Worm (Caenorhabditis elegans) whole organism, mixed stage, embryonic: Measurements from ENCODE around the gene srx-46.

ENCODE experiments used
- bed-3 ChIP-seq: fragments of 200-800 bp; sonication (Bioruptor generic); optimal IDR thresholded peaks from 3 replicates; lab custom pipeline; 2018; ENCODE audit warnings: mild to moderate bottlenecking, missing genetic modification characterization, moderate library complexity, missing compliant biosample characterization
- blmp-1 ChIP-seq: fragments of 150-350 bp; optimal IDR thresholded peaks from 2 replicates; lab custom pipeline; 2014; ENCODE audit warnings: missing biosample characterization, missing genetic modification characterization
- ceh-39 ChIP-seq: fragments of 150-350 bp; optimal IDR thresholded peaks from 2 replicates; lab custom pipeline; 2014; ENCODE audit warnings: missing biosample characterization, missing genetic modification characterization
- ceh-43 ChIP-seq: fragments of 200-800 bp; sonication (Bioruptor generic); optimal IDR thresholded peaks from 2 replicates; lab custom pipeline; 2018; ENCODE audit warnings: mild to moderate bottlenecking, missing genetic modification characterization, moderate library complexity, missing compliant biosample characterization
- ceh-83 ChIP-seq: fragments of 200-800 bp; sonication (Bioruptor generic); optimal IDR thresholded peaks from 2 replicates; lab custom pipeline; 2018; ENCODE audit warnings: mild to moderate bottlenecking, missing genetic modification characterization, missing compliant biosample characterization
- ces-1 ChIP-seq: fragments of 150-350 bp; optimal IDR thresholded peaks from 2 replicates; lab custom pipeline; 2014; ENCODE audit warnings: missing biosample characterization, missing genetic modification reagents, missing genetic modification characterization
- drap-1 ChIP-seq: fragments of 200-800 bp; sonication (Bioruptor generic); optimal IDR thresholded peaks from 3 replicates; lab custom pipeline; 2018; ENCODE audit warnings: mild to moderate bottlenecking, missing genetic modification characterization, missing compliant biosample characterization
- elt-1 ChIP-seq: sonication (generic microtip); optimal IDR thresholded peaks from 2 replicates; lab custom pipeline; 2017; ENCODE audit warnings: missing genetic modification characterization, mild to moderate bottlenecking, missing compliant biosample characterization, antibody characterized with exemption, moderate library complexity, borderline replicate concordance; ENCODE audit not compliant: insufficient read depth
- elt-3 ChIP-seq: fragments of 150-350 bp; optimal IDR thresholded peaks from 2 replicates; lab custom pipeline; 2014; ENCODE audit warnings: missing biosample characterization, missing genetic modification characterization
- flh-1 ChIP-seq: fragments of 200-800 bp; sonication (Bioruptor generic); optimal IDR thresholded peaks from 2 replicates; lab custom pipeline; 2018; ENCODE audit warnings: mild to moderate bottlenecking, missing genetic modification characterization, moderate library complexity, missing compliant biosample characterization
- hlh-1 ChIP-seq: fragments of 150-350 bp; optimal IDR thresholded peaks from 2 replicates; lab custom pipeline; 2014; ENCODE audit warnings: missing biosample characterization, missing genetic modification reagents, missing genetic modification characterization
- lin-13 ChIP-seq: fragments of 150-350 bp; optimal IDR thresholded peaks from 2 replicates; lab custom pipeline; 2014; ENCODE audit warnings: missing biosample characterization, missing genetic modification characterization
- lin-32 ChIP-seq: fragments of 200-800 bp; sonication (Bioruptor generic); optimal IDR thresholded peaks from 2 replicates; lab custom pipeline; 2018; ENCODE audit warnings: mild to moderate bottlenecking, missing genetic modification characterization, missing compliant biosample characterization
- lsy-2 ChIP-seq: fragments of 150-350 bp; optimal IDR thresholded peaks from 2 replicates; lab custom pipeline; 2014; ENCODE audit warnings: missing biosample characterization, missing genetic modification characterization
- mab-5 ChIP-seq: fragments of 150-350 bp; optimal IDR thresholded peaks from 2 replicates; lab custom pipeline; 2014; ENCODE audit warnings: missing biosample characterization, missing genetic modification characterization
- mep-1 ChIP-seq: fragments of 150-350 bp; optimal IDR thresholded peaks from 2 replicates; lab custom pipeline; 2017; ENCODE audit warnings: missing biosample characterization, missing genetic modification reagents, missing genetic modification characterization, inconsistent platforms
- mls-2 ChIP-seq: sonication (generic microtip); optimal IDR thresholded peaks from 2 replicates; lab custom pipeline; 2016; ENCODE audit warnings: mild to moderate bottlenecking, missing genetic modification characterization, moderate library complexity, missing compliant biosample characterization
- nhr-12 ChIP-seq: fragments of 150-350 bp; optimal IDR thresholded peaks from 2 replicates; lab custom pipeline; 2014; ENCODE audit warnings: missing biosample characterization, missing genetic modification characterization
- nhr-2 ChIP-seq: fragments of 150-350 bp; optimal IDR thresholded peaks from 2 replicates; lab custom pipeline; 2014; ENCODE audit warnings: missing biosample characterization, missing genetic modification characterization
- nhr-237 ChIP-seq: fragments of 150-350 bp; optimal IDR thresholded peaks from 2 replicates; lab custom pipeline; 2014; ENCODE audit warnings: missing biosample characterization, missing genetic modification characterization
- nhr-28 ChIP-seq: fragments of 150-350 bp; optimal IDR thresholded peaks from 2 replicates; lab custom pipeline; 2014; ENCODE audit warnings: missing biosample characterization, missing genetic modification characterization
- nhr-76 ChIP-seq: sonication (generic microtip); optimal IDR thresholded peaks from 2 replicates; lab custom pipeline; 2017; ENCODE audit warnings: missing biosample characterization, missing genetic modification characterization
- snpc-4 ChIP-seq: fragments of 150-350 bp; optimal IDR thresholded peaks from 2 replicates; lab custom pipeline; 2014; ENCODE audit warnings: missing biosample characterization, missing genetic modification characterization
- sptf-1 ChIP-seq: sonication (generic microtip); optimal IDR thresholded peaks from 2 replicates; lab custom pipeline; 2017; ENCODE audit warnings: mild to moderate bottlenecking, missing genetic modification characterization, moderate library complexity, missing compliant biosample characterization
- unc-120 ChIP-seq: sonication (generic microtip); optimal IDR thresholded peaks from 2 replicates; lab custom pipeline; 2017; ENCODE audit warnings: missing genetic modification characterization, missing compliant biosample characterization; ENCODE audit not compliant: poor library complexity, severe bottlenecking
- unc-39 ChIP-seq: fragments of 150-350 bp; optimal IDR thresholded peaks from 2 replicates; lab custom pipeline; 2014; ENCODE audit warnings: missing biosample characterization, missing genetic modification characterization
- zip-8 ChIP-seq: fragments of 150-350 bp; optimal IDR thresholded peaks from 2 replicates; lab custom pipeline; 2014; ENCODE audit warnings: missing biosample characterization, missing genetic modification characterization
- ztf-11 ChIP-seq: fragments of 150-350 bp; optimal IDR thresholded peaks from 2 replicates; lab custom pipeline; 2014; ENCODE audit warnings: missing biosample characterization, missing genetic modification characterization

Gene srx-46

ce11 chrV:9356345-9356744 lies 3.3 kb downstream of the srx-46 start, which contains the start of gene ttr-49:
Gene ttr-49, minus strand, starts transcription at chrV:9356515.
- TF ChIP-seq nhr-237 (tag; lab: Kevin White, UChicago): no peak
- TF ChIP-seq unc-120 (tag; lab: Kevin White, UChicago): no peak
- TF ChIP-seq nhr-76 (tag; lab: Kevin White, UChicago): no peak
- no peak for TF ChIP-seq ceh-43 (GFP tag; lab: Kevin White, UChicago)
- TF ChIP-seq elt-1 (tag; lab: Kevin White, UChicago): no peak
- TF ChIP-seq lin-32 (GFP tag; lab: Kevin White, UChicago): no peak
- TF ChIP-seq lsy-2 (tag; lab: Kevin White, UChicago): no peak
- no peak for TF ChIP-seq snpc-4 (tag; lab: Kevin White, UChicago)
- no peak for TF ChIP-seq lin-13 (tag; lab: Kevin White, UChicago)
- TF ChIP-seq ceh-83 (GFP tag; lab: Kevin White, UChicago): no peak
- no peak for TF ChIP-seq flh-1 (GFP tag; lab: Kevin White, UChicago)
- no peak for TF ChIP-seq mep-1 (tag; lab: Kevin White, UChicago)

ce11 chrV:9359674-9360073 lies 6.6 kb downstream of the srx-46 start, which contains the start of gene gpa-3:
Gene gpa-3, minus strand, starts transcription at chrV:9359774.
- TF ChIP-seq nhr-237 (tag; lab: Kevin White, UChicago) (no peak), snpc-4 (tag; lab: Kevin White, UChicago) (no peak), elt-3 (no peak), ces-1 (no peak), nhr-2 (tag; lab: Kevin White, UChicago) (no peak), nhr-28 (tag; lab: Kevin White, UChicago) (no peak), zip-8 (no peak)

ce11 chrV:9370986-9371385 lies 17.9 kb downstream of the srx-46 start, which contains the start of gene E02C12.6:
Gene E02C12.6, minus strand, starts transcription at chrV:9371086.
- TF ChIP-seq unc-120 (tag; lab: Kevin White, UChicago) (no peak), hlh-1 (tag; lab: Kevin White, UChicago) (no peak)

- no peak for TF ChIP-seq ceh-43 (GFP tag; lab: Kevin White, UChicago)
These were observed 20.4 kb downstream of the srx-46 start, which contains the start of gene E02C12.8 for ce11 chrV:9373473-9373872. Gene E02C12.8, minus strand, starts transcription at chrV:9373613.

ce11 chrV:9375378-9375777 lies 22.3 kb downstream of the srx-46 start, which contains the start of gene E02C12.9:
Gene E02C12.9, minus strand, starts transcription at chrV:9375478.
- TF ChIP-seq ztf-11 (tag; lab: Kevin White, UChicago) (no peak), bed-3 (GFP tag; lab: Kevin White, UChicago) (no peak), sptf-1 (no peak), nhr-237 (tag; lab: Kevin White, UChicago) (no peak), snpc-4 (tag; lab: Kevin White, UChicago) (no peak), nhr-76 (tag; lab: Kevin White, UChicago) (no peak), mls-2 (no peak), ces-1 (no peak), unc-39 (tag; lab: Kevin White, UChicago) (no peak), blmp-1 (tag; lab: Kevin White, UChicago) (no peak), ceh-39 (tag; lab: Kevin White, UChicago) (no peak), lsy-2 (tag; lab: Kevin White, UChicago) (no peak), mep-1 (tag; lab: Kevin White, UChicago) (no peak)

- TF ChIP-seq nhr-2 (tag; lab: Kevin White, UChicago) (no peak), unc-120 (tag; lab: Kevin White, UChicago) (no peak), bed-3 (GFP tag; lab: Kevin White, UChicago) (no peak), ceh-39 (tag; lab: Kevin White, UChicago) (no peak), drap-1 (GFP tag; lab: Kevin White, UChicago) (no peak), nhr-76 (tag; lab: Kevin White, UChicago) (no peak), hlh-1 (tag; lab: Kevin White, UChicago) (no peak), mab-5 (tag; lab: Kevin White, UChicago) (no peak), elt-3 (no peak), ztf-11 (tag; lab: Kevin White, UChicago) (no peak), zip-8 (no peak), blmp-1 (tag; lab: Kevin White, UChicago) (no peak), nhr-12 (tag; lab: Kevin White, UChicago) (no peak), nhr-237 (tag; lab: Kevin White, UChicago) (no peak), flh-1 (GFP tag; lab: Kevin White, UChicago) (no peak), unc-39 (tag; lab: Kevin White, UChicago) (no peak), mls-2 (no peak), lin-32 (GFP tag; lab: Kevin White, UChicago) (no peak), snpc-4 (tag; lab: Kevin White, UChicago) (no peak)
- TF ChIP-seq, all 35 proteins: peak for 0
These were observed 23.4 kb downstream of the srx-46 start, which contains the start of gene E02C12.19 for ce11 chrV:9376417-9376816. Gene E02C12.19, minus strand, starts transcription at chrV:9376517.
